Worm (Caenorhabditis elegans): Measurements from ENCODE around the gene Y22D7AL.4.

Y22D7AL.4 gene

ce11 chrIII:1678671-1679070, 52.2 kb downstream of the Y22D7AL.4 start:
- TF ChIP-seq W03F9.2 (tag; optimal IDR thresholded peaks at IDR 0.05) (no peak), dao-5 (tag; optimal IDR thresholded peaks at IDR 0.05) (no peak), him-1 (tag; optimal IDR thresholded peaks at IDR 0.05) (no peak)

- TF ChIP-seq W03F9.2 (tag; optimal IDR thresholded peaks at IDR 0.05), result no peak
- no peak for TF ChIP-seq dao-5 (tag; optimal IDR thresholded peaks at IDR 0.05)
- no peak for TF ChIP-seq him-1 (tag; optimal IDR thresholded peaks at IDR 0.05)
Observed at ce11 chrIII:1680393-1680792, 54.0 kb downstream of the Y22D7AL.4 start.

- TF ChIP-seq him-1 (tag; optimal IDR thresholded peaks at IDR 0.05) (no peak), W03F9.2 (tag; optimal IDR thresholded peaks at IDR 0.05) (no peak), dao-5 (tag; optimal IDR thresholded peaks at IDR 0.05) (no peak)
Observed at ce11 chrIII:1680996-1681395, 54.6 kb downstream of the Y22D7AL.4 start.

- TF ChIP-seq W03F9.2 (tag; optimal IDR thresholded peaks at IDR 0.05), result no peak
- no peak for TF ChIP-seq dao-5 (tag; optimal IDR thresholded peaks at IDR 0.05)
- TF ChIP-seq him-1 (tag; optimal IDR thresholded peaks at IDR 0.05), result no peak
Observed at ce11 chrIII:1682262-1682661, 55.8 kb downstream of the Y22D7AL.4 start.
